Worm (Caenorhabditis elegans): ENCODE results near the gene sdz-6.

The sdz-6 gene

DNA sequence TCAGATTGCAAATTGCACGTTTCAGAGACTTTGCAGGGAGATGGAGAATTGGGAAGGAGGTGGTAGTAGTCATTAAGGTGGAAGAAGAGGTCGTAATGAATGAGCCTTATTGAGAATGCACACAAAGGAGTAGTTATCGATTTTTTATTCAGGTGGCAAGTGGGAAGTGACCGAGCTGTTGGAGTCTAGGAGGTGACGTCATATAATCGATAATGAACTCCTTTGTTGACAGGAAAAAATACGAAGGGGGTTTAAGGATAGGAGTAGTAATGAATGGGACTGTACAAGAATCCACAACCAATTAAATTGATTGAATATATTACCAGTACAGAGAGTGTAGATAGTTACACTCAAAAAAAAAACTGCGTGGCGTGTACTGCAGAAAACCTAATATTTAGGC is 18.5 kb upstream of the sdz-6 start, which contains the start of gene fbxb-62:
TSS of gene fbxb-62 (minus strand) at position 101 of the 400 bp plus-strand sequence.
- TF ChIP-seq nhr-11 (tag; optimal IDR thresholded peaks at IDR 0.05) (no peak), lsy-2 (tag; optimal IDR thresholded peaks at IDR 0.05) (no peak)

DNA sequence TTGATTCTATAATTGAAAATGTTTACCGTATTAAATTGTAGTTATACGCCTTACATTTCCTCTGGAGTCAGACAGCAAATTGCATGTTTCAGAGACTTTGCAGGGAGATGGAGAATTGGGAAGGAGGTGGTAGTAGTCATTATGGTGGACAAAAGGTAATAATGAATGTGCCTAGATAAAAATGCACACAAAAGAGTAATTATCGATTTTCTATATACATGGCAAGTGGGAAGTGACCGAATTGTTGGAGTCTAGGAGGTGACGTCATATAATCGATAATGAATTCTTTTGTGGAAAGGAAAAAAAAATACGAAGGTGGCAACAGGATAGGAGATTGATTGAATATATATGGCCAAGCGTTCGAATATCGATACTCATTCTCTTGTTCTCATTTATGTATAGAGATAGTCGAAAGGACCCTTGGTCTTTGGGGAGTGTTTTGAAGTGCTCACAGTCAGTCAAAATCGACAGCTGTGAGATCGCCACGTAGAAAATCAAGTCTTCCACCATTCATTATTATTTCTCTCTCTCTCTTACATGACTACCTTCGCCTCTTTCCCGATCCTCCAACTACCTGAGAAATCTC is 16.7 kb upstream of the sdz-6 start, which contains the start of the genes fbxb-63 and fbxb-61:
TSS of gene fbxb-63 (minus strand) at position 142 of the 586 bp plus-strand sequence.
TSS of gene fbxb-61 (plus strand) at position 536 of the 586 bp plus-strand sequence.
- TF ChIP-seq unc-55 (GFP tag; optimal IDR thresholded peaks at IDR 0.05) (no peak), ztf-4 (tag; optimal IDR thresholded peaks at IDR 0.05) (no peak), elt-3 (tag; optimal IDR thresholded peaks at IDR 0.05) (no peak), ztf-1 (GFP tag; conservative IDR thresholded peaks at IDR 0.05) (no peak), nhr-237 (tag; optimal IDR thresholded peaks at IDR 0.05) (no peak), gmeb-1 (tag; optimal IDR thresholded peaks at IDR 0.05) (no peak), ama-1 (optimal IDR thresholded peaks at IDR 0.05) (no peak), elt-1 (tag; optimal IDR thresholded peaks at IDR 0.05) (no peak), ceh-82 (tag; optimal IDR thresholded peaks at IDR 0.05) (no peak), blmp-1 (tag; optimal IDR thresholded peaks at IDR 0.05; ENCODE audit: insufficient read depth) (no peak), R02D3.7 (tag; optimal IDR thresholded peaks at IDR 0.05) (no peak), nhr-129 (tag; optimal IDR thresholded peaks at IDR 0.05) (no peak), lin-11 (tag; optimal IDR thresholded peaks at IDR 0.05) (no peak), nhr-21 (tag; optimal IDR thresholded peaks at IDR 0.05) (no peak), crh-2 (tag; optimal IDR thresholded peaks at IDR 0.05) (no peak), egl-27 (tag; optimal IDR thresholded peaks at IDR 0.05) (no peak), ceh-16 (tag; optimal IDR thresholded peaks at IDR 0.05) (no peak)

ce11 chrV:19306906-19307305 is 13.5 kb upstream of the sdz-6 start, which contains the start of gene F55C9.15:
Gene F55C9.15 (minus strand): TSS chrV:19307006.
- TF ChIP-seq lin-11 (tag; optimal IDR thresholded peaks at IDR 0.05) (no peak), fos-1 (tag; optimal IDR thresholded peaks at IDR 0.05) (no peak), crh-2 (tag; optimal IDR thresholded peaks at IDR 0.05) (no peak), zag-1 (tag; optimal IDR thresholded peaks at IDR 0.05) (no peak), nhr-10 (tag; optimal IDR thresholded peaks at IDR 0.05) (no peak), elt-1 (tag; optimal IDR thresholded peaks at IDR 0.05) (no peak)

- TF ChIP-seq ama-1 (optimal IDR thresholded peaks at IDR 0.05) (no peak), nhr-23 (tag; optimal IDR thresholded peaks at IDR 0.05) (no peak), elt-1 (tag; optimal IDR thresholded peaks at IDR 0.05) (no peak), gmeb-1 (tag; optimal IDR thresholded peaks at IDR 0.05) (no peak), nhr-77 (tag; optimal IDR thresholded peaks at IDR 0.05) (no peak)
These were observed 12.3 kb upstream of the sdz-6 start for ce11 chrV:19308137-19308536.

ce11 chrV:19309591-19309990 is 10.8 kb upstream of the sdz-6 start, which contains the start of gene F55C9.11:
Gene F55C9.11 (minus strand): TSS chrV:19309691.
- TF ChIP-seq nhr-11 (tag; optimal IDR thresholded peaks at IDR 0.05), result no peak
- TF ChIP-seq nhr-77 (tag; optimal IDR thresholded peaks at IDR 0.05), result no peak
- TF ChIP-seq zag-1 (tag; optimal IDR thresholded peaks at IDR 0.05), result no peak
- no peak for TF ChIP-seq crh-2 (tag; optimal IDR thresholded peaks at IDR 0.05)
- no peak for TF ChIP-seq nhr-237 (tag; optimal IDR thresholded peaks at IDR 0.05)
- no peak for TF ChIP-seq lin-13 (GFP tag; optimal IDR thresholded peaks at IDR 0.05)
- no peak for TF ChIP-seq snpc-4 (tag; optimal IDR thresholded peaks at IDR 0.05)
- TF ChIP-seq Y55F3AM.14 (GFP tag; optimal IDR thresholded peaks at IDR 0.05), result no peak
- TF ChIP-seq nhr-25 (tag; optimal IDR thresholded peaks at IDR 0.05), result no peak
- TF ChIP-seq egl-27 (tag; optimal IDR thresholded peaks at IDR 0.05), result no peak
- TF ChIP-seq elt-3 (tag; optimal IDR thresholded peaks at IDR 0.05), result no peak
- TF ChIP-seq ceh-16 (tag; optimal IDR thresholded peaks at IDR 0.05), result no peak
- TF ChIP-seq unc-55 (GFP tag; optimal IDR thresholded peaks at IDR 0.05), result no peak
- no peak for TF ChIP-seq lsy-2 (tag; optimal IDR thresholded peaks at IDR 0.05)

DNA sequence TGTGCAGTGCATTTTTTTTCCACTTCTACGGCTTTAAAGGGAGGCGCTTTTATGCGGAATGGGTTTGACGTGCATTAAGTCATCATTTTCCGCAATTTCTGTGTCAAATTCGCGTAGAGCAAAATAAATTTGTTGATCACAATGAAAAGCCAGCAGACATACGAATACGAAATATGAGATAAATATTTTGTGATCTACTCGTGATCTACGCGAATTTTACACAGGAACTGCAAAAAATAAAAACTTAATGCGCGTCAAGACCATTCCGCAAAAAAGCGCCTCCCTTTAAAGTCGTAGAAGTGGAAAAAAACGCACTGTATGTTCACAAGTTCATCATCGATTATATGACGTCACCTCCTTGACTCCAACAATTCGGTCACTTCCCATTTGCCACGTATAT is 9.0 kb upstream of the sdz-6 start, which contains the start of gene C43D7.8:
TSS of gene C43D7.8 (minus strand) at position 101 of the 400 bp plus-strand sequence.
- TF ChIP-seq gmeb-1 (tag; optimal IDR thresholded peaks at IDR 0.05) (no peak), ceh-82 (tag; optimal IDR thresholded peaks at IDR 0.05) (no peak), ama-1 (optimal IDR thresholded peaks at IDR 0.05) (no peak), lin-13 (GFP tag; optimal IDR thresholded peaks at IDR 0.05) (no peak), alr-1 (tag; optimal IDR thresholded peaks at IDR 0.05) (no peak), peb-1 (tag; optimal IDR thresholded peaks at IDR 0.05) (no peak), zag-1 (tag; optimal IDR thresholded peaks at IDR 0.05) (no peak), unc-62 (GFP tag; optimal IDR thresholded peaks at IDR 0.05) (no peak), snpc-4 (tag; optimal IDR thresholded peaks at IDR 0.05) (no peak), nhr-25 (tag; optimal IDR thresholded peaks at IDR 0.05) (no peak), skn-1 (tag; optimal IDR thresholded peaks at IDR 0.05) (no peak)
